Worm (Caenorhabditis elegans) whole organism, late embryonic: ENCODE data around the gene lido-11.

ENCODE experiments used
- C38D4.7 ChIP-seq: fragments of 200-800 bp; sonication (Bioruptor generic); optimal IDR thresholded peaks from 2 replicates; lab custom pipeline; 2018; ENCODE audit warnings: mild to moderate bottlenecking, missing genetic modification characterization, moderate library complexity, missing compliant biosample characterization
- ceh-30 ChIP-seq: fragments of 150-350 bp; optimal IDR thresholded peaks from 2 replicates; lab custom pipeline; 2014; ENCODE audit warnings: missing biosample characterization, missing genetic modification characterization
- ceh-9 ChIP-seq: sonication (generic microtip); optimal IDR thresholded peaks from 2 replicates; lab custom pipeline; 2016; ENCODE audit warnings: mild to moderate bottlenecking, missing genetic modification characterization, inconsistent platforms, missing compliant biosample characterization
- lin-11 ChIP-seq: fragments of 200-800 bp; sonication (Bioruptor generic); optimal IDR thresholded peaks from 2 replicates; lab custom pipeline; 2018; ENCODE audit warnings: mild to moderate bottlenecking, missing genetic modification characterization, missing compliant biosample characterization
- odd-2 ChIP-seq: sonication (generic microtip); optimal IDR thresholded peaks from 2 replicates; lab custom pipeline; 2017; ENCODE audit warnings: antibody characterized with exemption, mild to moderate bottlenecking, missing genetic modification characterization, missing compliant biosample characterization
- pag-3 ChIP-seq: sonication (generic microtip); optimal IDR thresholded peaks from 2 replicates; lab custom pipeline; 2016; ENCODE audit warnings: missing compliant biosample characterization, missing genetic modification characterization, borderline replicate concordance
- pha-2 ChIP-seq: sonication (generic microtip); optimal IDR thresholded peaks from 2 replicates; lab custom pipeline; 2017; ENCODE audit warnings: mild to moderate bottlenecking, missing genetic modification characterization, missing compliant biosample characterization
- sdc-2 ChIP-seq: sonication (generic microtip); optimal IDR thresholded peaks from 2 replicates; lab custom pipeline; 2016; ENCODE audit warnings: missing genotype, missing genetic modification characterization, missing compliant biosample characterization
- tbx-7 ChIP-seq: sonication (generic microtip); optimal IDR thresholded peaks from 2 replicates; lab custom pipeline; 2016; ENCODE audit warnings: missing genotype, missing genetic modification characterization, missing compliant biosample characterization
- unc-86 ChIP-seq: sonication (generic microtip); optimal IDR thresholded peaks from 2 replicates; lab custom pipeline; 2016; ENCODE audit warnings: missing genetic modification characterization, missing compliant biosample characterization
- zip-5 ChIP-seq: sonication (generic microtip); optimal IDR thresholded peaks from 2 replicates; lab custom pipeline; 2016; ENCODE audit warnings: missing genetic modification characterization, missing compliant biosample characterization

ce11 chrII:3054221-3054620, 50.5 kb downstream of the lido-11 start, which contains the start of gene lido-13:
- TF ChIP-seq lin-11 (tag; lab: Kevin White, UChicago) (no peak), tbx-7 (tag; lab: Kevin White, UChicago) (no peak), C38D4.7 (GFP tag; lab: Kevin White, UChicago) (no peak), unc-86 (tag; lab: Kevin White, UChicago) (no peak), odd-2 (tag; lab: Kevin White, UChicago) (no peak), zip-5 (tag; lab: Kevin White, UChicago) (no peak), sdc-2 (no peak), pag-3 (tag; lab: Kevin White, UChicago) (no peak), pha-2 (tag; lab: Kevin White, UChicago) (no peak), ceh-9 (tag; lab: Kevin White, UChicago) (no peak), ceh-30 (tag; lab: Kevin White, UChicago) (no peak)
